Fruit fly (Drosophila melanogaster): ENCODE data around the gene CG42637.

CG42637 gene

DNA sequence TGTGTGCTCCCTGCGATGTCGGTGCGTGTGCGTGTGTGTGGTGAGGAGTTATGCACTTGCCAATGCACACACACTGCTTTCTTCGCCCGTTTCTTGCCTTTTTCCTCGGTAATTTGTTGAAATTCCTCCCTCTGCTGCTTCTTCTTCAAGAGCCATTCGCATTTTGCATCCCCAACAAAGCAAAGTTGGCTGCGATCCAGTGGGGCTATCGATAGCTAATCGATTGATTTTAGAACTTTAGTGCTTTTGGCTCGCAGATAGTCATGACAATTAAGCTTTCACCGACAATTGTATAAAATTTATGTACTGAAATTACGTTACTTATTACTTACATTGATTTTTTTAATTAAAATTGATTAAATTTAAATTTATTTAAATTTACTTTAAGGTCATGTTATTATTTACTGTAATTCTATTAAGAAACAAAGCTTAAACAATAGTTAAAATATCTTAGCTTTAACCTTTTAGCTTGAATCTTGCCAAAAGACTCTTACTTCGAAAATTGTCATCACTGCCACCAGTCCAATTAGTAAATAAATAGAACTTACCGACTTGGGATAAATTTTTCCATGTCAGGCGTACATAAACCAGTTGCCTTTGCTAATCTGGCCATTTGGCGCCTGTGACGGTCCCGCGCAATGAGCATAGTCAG lies 40.9 kb upstream of the CG42637 start, which contains the start of the genes trc and CG32221 (continued):
- no peak for TF ChIP-seq Usf (GFP tag; optimal IDR thresholded peaks at IDR 0.05)
- TF ChIP-seq D19A (tag; optimal IDR thresholded peaks at IDR 0.05): no peak
- TF ChIP-seq tap (tag; optimal IDR thresholded peaks at IDR 0.05): no peak
- TF ChIP-seq vnd (GFP tag; IDR thresholded peaks at IDR 0.05; ENCODE audit: partially characterized antibody): 0 out of 3 replicates have a peak, but pooled peaks have one; percentile 44
- TF ChIP-seq CG7271 (tag; optimal IDR thresholded peaks at IDR 0.05): no peak
- TF ChIP-seq CG32532 (GFP tag; IDR thresholded peaks at IDR 0.05): peak; percentile 71
- TF ChIP-seq abd-A (tag; optimal IDR thresholded peaks at IDR 0.05): no peak
- TF ChIP-seq tup (GFP tag; optimal IDR thresholded peaks at IDR 0.05): no peak
- TF ChIP-seq ato (GFP tag; IDR thresholded peaks at IDR 0.05; ENCODE audit: partially characterized antibody): no peak
- no peak for TF ChIP-seq wor (GFP tag; IDR thresholded peaks at IDR 0.05)
- no peak for TF ChIP-seq CG11723 (GFP tag; optimal IDR thresholded peaks at IDR 0.05)
- TF ChIP-seq CG8944 (GFP tag; optimal IDR thresholded peaks at IDR 0.05): no peak
- TF ChIP-seq CG10565 (GFP tag; optimal IDR thresholded peaks at IDR 0.05): no peak
- TF ChIP-seq GATAe (GFP tag; conservative IDR thresholded peaks at IDR 0.05): no peak
- no peak for TF ChIP-seq peb (GFP tag; IDR thresholded peaks at IDR 0.05)
- TF ChIP-seq CG14014 (GFP tag; IDR thresholded peaks at IDR 0.05): no peak
- peak; percentile 94 for TF ChIP-seq YL-1 (GFP tag; optimal IDR thresholded peaks at IDR 0.05)
- peak; percentile 36; the same call in 1 of the 2 replicates for TF ChIP-seq tna (GFP tag; IDR thresholded peaks at IDR 0.05; ENCODE audit: partially characterized antibody)
- TF ChIP-seq Kr (GFP tag; optimal IDR thresholded peaks at IDR 0.05): no peak
- no peak for TF ChIP-seq Dfd (GFP tag; optimal IDR thresholded peaks at IDR 0.05)
- no peak for TF ChIP-seq jumu (GFP tag; optimal IDR thresholded peaks at IDR 0.05)
- no peak for TF ChIP-seq CG2199 (GFP tag; IDR thresholded peaks at IDR 0.05)
- TF ChIP-seq hth (optimal IDR thresholded peaks at IDR 0.05): no peak
- no peak for TF ChIP-seq Nf-YA (GFP tag; IDR thresholded peaks at IDR 0.05)
- no peak for TF ChIP-seq psq (GFP tag; optimal IDR thresholded peaks at IDR 0.05)
- peak; percentile 94 for TF ChIP-seq Dref (GFP tag; IDR thresholded peaks at IDR 0.05)
- no peak for TF ChIP-seq gro (GFP tag; optimal IDR thresholded peaks at IDR 0.05)
- no peak for TF ChIP-seq Atf3 (GFP tag; optimal IDR thresholded peaks at IDR 0.05)
- TF ChIP-seq ase (GFP tag; IDR thresholded peaks at IDR 0.05): no peak
- peak; percentile 13 for TF ChIP-seq Nf-YB (GFP tag; optimal IDR thresholded peaks at IDR 0.05)
- TF ChIP-seq HmgZ (tag; optimal IDR thresholded peaks at IDR 0.05): peak; percentile 43
- TF ChIP-seq tin (GFP tag; optimal IDR thresholded peaks at IDR 0.05): peak; percentile 34
- TF ChIP-seq NFAT (GFP tag; IDR thresholded peaks at IDR 0.05): peak; percentile 78
- TF ChIP-seq salm (tag; optimal IDR thresholded peaks at IDR 0.05): no peak
- TF ChIP-seq vfl (GFP tag; optimal IDR thresholded peaks at IDR 0.05): no peak
- no peak for TF ChIP-seq kni (GFP tag; optimal IDR thresholded peaks at IDR 0.05)
- peak; percentile 9 for TF ChIP-seq trh (GFP tag; optimal IDR thresholded peaks at IDR 0.05)
- no peak for TF ChIP-seq CG2875 (GFP tag; optimal IDR thresholded peaks at IDR 0.05)
- TF ChIP-seq Awh (GFP tag; IDR thresholded peaks at IDR 0.05): no peak
- no peak for TF ChIP-seq tio (GFP tag; optimal IDR thresholded peaks at IDR 0.05)
- TF ChIP-seq inv (GFP tag; IDR thresholded peaks at IDR 0.05; ENCODE audit: partially characterized antibody): peak; percentile 66; the same call in 1 of the 2 replicates
- TF ChIP-seq pum (GFP tag; optimal IDR thresholded peaks at IDR 0.05): peak; percentile 1
- no peak for TF ChIP-seq prd (optimal IDR thresholded peaks at IDR 0.05)
- TF ChIP-seq prd (GFP tag; IDR thresholded peaks at IDR 0.05): no peak
- TF ChIP-seq CG6689 (GFP tag; IDR thresholded peaks at IDR 0.05): no peak
- TF ChIP-seq chm (GFP tag; IDR thresholded peaks at IDR 0.05): peak; percentile 67
- TF ChIP-seq zfh2 (GFP tag; optimal IDR thresholded peaks at IDR 0.05): peak; percentile 34
- TF ChIP-seq CG9932 (GFP tag; IDR thresholded peaks at IDR 0.05): peak; percentile 78
- no peak for TF ChIP-seq HmgD (GFP tag; optimal IDR thresholded peaks at IDR 0.05)
- TF ChIP-seq ttk (GFP tag; IDR thresholded peaks at IDR 0.05): peak; percentile 43; the same call in 1 of the 2 replicates
- no peak for TF ChIP-seq CG31388 (GFP tag; optimal IDR thresholded peaks at IDR 0.05)
- peak; percentile 27 for TF ChIP-seq Six4 (GFP tag; optimal IDR thresholded peaks at IDR 0.05)
